Fruit fly (Drosophila melanogaster): ENCODE results near the gene CG45263.
A peak's percentile ranks its signal among the peaks of the same experiment; 100 is the strongest.

The CG45263 gene

dm6 chr3R:8523668-8524067, 46.3 kb upstream of the CG45263 start, which contains the start of gene CG31259 (continued):
- TF ChIP-seq az2 (GFP tag; optimal IDR thresholded peaks at IDR 0.05) (no peak), cwo (GFP tag; optimal IDR thresholded peaks at IDR 0.05) (peak; percentile 86), CG6683 (GFP tag; optimal IDR thresholded peaks at IDR 0.05) (no peak), Kr (GFP tag; optimal IDR thresholded peaks at IDR 0.05) (no peak), Med (GFP tag) (peak; percentile 66), kni (GFP tag; optimal IDR thresholded peaks at IDR 0.05) (no peak), ato (GFP tag; IDR thresholded peaks at IDR 0.05; ENCODE audit: partially characterized antibody) (no peak), CG3163 (GFP tag; optimal IDR thresholded peaks at IDR 0.05) (peak; percentile 86), CG10979 (tag; optimal IDR thresholded peaks at IDR 0.05) (no peak), vnd (GFP tag; IDR thresholded peaks at IDR 0.05; ENCODE audit: partially characterized antibody) (peak; percentile 50; the same call in 1 of the 3 replicates), CG7271 (tag; optimal IDR thresholded peaks at IDR 0.05) (no peak), shn (GFP tag; optimal IDR thresholded peaks at IDR 0.05) (no peak)

dm6 chr3R:8521499-8521898, 44.1 kb upstream of the CG45263 start, which contains the start of gene CG31454:
Gene CG31454, plus strand, starts transcription at chr3R:8521658.
- TF ChIP-seq Myb (GFP tag; optimal IDR thresholded peaks at IDR 0.05) (no peak), Bteb2 (GFP tag; optimal IDR thresholded peaks at IDR 0.05) (no peak), Camta (GFP tag; optimal IDR thresholded peaks at IDR 0.05) (no peak), so (GFP tag; IDR thresholded peaks at IDR 0.05) (no peak), cwo (GFP tag; optimal IDR thresholded peaks at IDR 0.05) (peak; percentile 23), sd (tag; optimal IDR thresholded peaks at IDR 0.05) (peak; percentile 6), Hr39 (optimal IDR thresholded peaks at IDR 0.05) (no peak), caup (GFP tag; optimal IDR thresholded peaks at IDR 0.05; ENCODE audit: severe bottlenecking) (no peak), MBD-R2 (GFP tag; IDR thresholded peaks at IDR 0.05) (no peak), unpg (GFP tag; optimal IDR thresholded peaks at IDR 0.05) (no peak), CG10209 (GFP tag; optimal IDR thresholded peaks at IDR 0.05) (no peak), mirr (GFP tag; optimal IDR thresholded peaks at IDR 0.05) (peak; percentile 73), CG17385 (GFP tag; optimal IDR thresholded peaks at IDR 0.05) (no peak), CG17829 (tag; optimal IDR thresholded peaks at IDR 0.05) (no peak), CG8290 (GFP tag; optimal IDR thresholded peaks at IDR 0.05) (no peak), CG8290 (tag; optimal IDR thresholded peaks at IDR 0.05) (no peak), Ets97D (GFP tag; optimal IDR thresholded peaks at IDR 0.05) (no peak), dmrt99B (tag; optimal IDR thresholded peaks at IDR 0.05) (no peak), Oaz (GFP tag; IDR thresholded peaks at IDR 0.05) (no peak), CG30403 (GFP tag; optimal IDR thresholded peaks at IDR 0.05) (no peak), CG7372 (GFP tag; IDR thresholded peaks at IDR 0.05) (no peak), HLH4C (GFP tag; IDR thresholded peaks at IDR 0.05; ENCODE audit: partially characterized antibody) (no peak), sug (tag; optimal IDR thresholded peaks at IDR 0.05) (peak; percentile 78), Nf-YB (GFP tag; optimal IDR thresholded peaks at IDR 0.05) (no peak), Dll (GFP tag; IDR thresholded peaks at IDR 0.05; ENCODE audit: partially characterized antibody) (no peak), D19A (tag; optimal IDR thresholded peaks at IDR 0.05) (no peak), CG12236 (GFP tag; optimal IDR thresholded peaks at IDR 0.05) (no peak), CG2875 (GFP tag; optimal IDR thresholded peaks at IDR 0.05) (no peak), nau (GFP tag; optimal IDR thresholded peaks at IDR 0.05) (no peak), CG4328 (GFP tag; optimal IDR thresholded peaks at IDR 0.05) (no peak), tup (GFP tag; optimal IDR thresholded peaks at IDR 0.05) (no peak), ato (GFP tag; IDR thresholded peaks at IDR 0.05; ENCODE audit: partially characterized antibody) (no peak), CG3995 (GFP tag; optimal IDR thresholded peaks at IDR 0.05) (no peak), CG3838 (GFP tag; optimal IDR thresholded peaks at IDR 0.05) (no peak), gcm2 (GFP tag; optimal IDR thresholded peaks at IDR 0.05) (no peak), lilli (GFP tag; optimal IDR thresholded peaks at IDR 0.05) (no peak), CG17802 (tag; optimal IDR thresholded peaks at IDR 0.05) (no peak), ewg (GFP tag; optimal IDR thresholded peaks at IDR 0.05) (no peak), hth (optimal IDR thresholded peaks at IDR 0.05) (no peak), Sox102F (GFP tag; optimal IDR thresholded peaks at IDR 0.05) (no peak)

All from whole organism, embryonic.